Fruit fly (Drosophila melanogaster): Measurements from ENCODE around the gene slgA.

slgA gene

dm6 chrX:21367363-21368072, 6.3 kb upstream of the slgA start (continued):
- peak; percentile 98 for TF ChIP-seq CG18619 (GFP tag; optimal IDR thresholded peaks at IDR 0.05)
- TF ChIP-seq ash1 (GFP tag; optimal IDR thresholded peaks at IDR 0.05) = peak; percentile 49
- TF ChIP-seq wek (GFP tag; optimal IDR thresholded peaks at IDR 0.05) = peak; percentile 84
- peak; percentile 99 for TF ChIP-seq CG12659 (GFP tag; optimal IDR thresholded peaks at IDR 0.05)
- peak; percentile 78 for TF ChIP-seq CG10321 (GFP tag; IDR thresholded peaks at IDR 0.05)
- TF ChIP-seq Ets65A (GFP tag) = peak; percentile 99
- TF ChIP-seq dpn (GFP tag; optimal IDR thresholded peaks at IDR 0.05) = peak; percentile 97 to 98
- peak; percentile 98 for TF ChIP-seq grau (tag; optimal IDR thresholded peaks at IDR 0.05)
- peak; percentile 91 for TF ChIP-seq CG10462 (GFP tag; optimal IDR thresholded peaks at IDR 0.05)
- peak; percentile 98 for TF ChIP-seq az2 (GFP tag; optimal IDR thresholded peaks at IDR 0.05)
- TF ChIP-seq Hmr (GFP tag; optimal IDR thresholded peaks at IDR 0.05) = peak; percentile 98
- TF ChIP-seq CG12769 (tag; optimal IDR thresholded peaks at IDR 0.05) = peak; percentile 95
- TF ChIP-seq slp2 (GFP tag; optimal IDR thresholded peaks at IDR 0.05) = peak; percentile 94
- peak; percentile 93 to 98 for TF ChIP-seq Pdp1 (GFP tag; optimal IDR thresholded peaks at IDR 0.05)
- TF ChIP-seq schlank (tag; optimal IDR thresholded peaks at IDR 0.05) = peak; percentile 98
- TF ChIP-seq CG10274 (GFP tag; optimal IDR thresholded peaks at IDR 0.05) = peak; percentile 93
- peak; percentile 59 for TF ChIP-seq CG14965 (GFP tag; optimal IDR thresholded peaks at IDR 0.05; ENCODE audit: borderline replicate concordance)
- TF ChIP-seq CG2120 (GFP tag; optimal IDR thresholded peaks at IDR 0.05) = peak; percentile 99
- TF ChIP-seq CG4730 (GFP tag; IDR thresholded peaks at IDR 0.05) = peak; percentile 93
- peak; percentile 94 for TF ChIP-seq Lhr (GFP tag; optimal IDR thresholded peaks at IDR 0.05)
- peak; percentile 94 for TF ChIP-seq dmrt11E (tag; optimal IDR thresholded peaks at IDR 0.05)
- TF ChIP-seq gro (GFP tag; optimal IDR thresholded peaks at IDR 0.05) = peak; percentile 95
- peak; percentile 89 for TF ChIP-seq C15 (GFP tag; IDR thresholded peaks at IDR 0.05)
- peak; percentile 97 for TF ChIP-seq sug (tag; optimal IDR thresholded peaks at IDR 0.05)
- TF ChIP-seq yki (optimal IDR thresholded peaks at IDR 0.05) = no peak
- TF ChIP-seq cas (GFP tag; IDR thresholded peaks at IDR 0.05) = peak; percentile 90
- TF ChIP-seq CHES-1-like (GFP tag; optimal IDR thresholded peaks at IDR 0.05) = peak; percentile 93
- peak; percentile 93 for TF ChIP-seq trem (tag; optimal IDR thresholded peaks at IDR 0.05)
- peak; percentile 94 for TF ChIP-seq wdn (GFP tag; IDR thresholded peaks at IDR 0.05)
- peak; percentile 85 for TF ChIP-seq CG15073 (GFP tag; optimal IDR thresholded peaks at IDR 0.05)
- peak; percentile 67; the same call in 2 of the 3 replicates for TF ChIP-seq z (GFP tag; IDR thresholded peaks at IDR 0.05)
- peak; percentile 89 for TF ChIP-seq CG13123 (GFP tag; optimal IDR thresholded peaks at IDR 0.05)
- peak; percentile 98 for TF ChIP-seq B-H2 (GFP tag; optimal IDR thresholded peaks at IDR 0.05)
- TF ChIP-seq CG6272 (GFP tag; IDR thresholded peaks at IDR 0.05) = peak; percentile 93
- TF ChIP-seq Sry-β (GFP tag; optimal IDR thresholded peaks at IDR 0.05) = peak; percentile 62
- peak; percentile 99 for TF ChIP-seq CG2678 (tag; optimal IDR thresholded peaks at IDR 0.05)
- peak; percentile 96 for TF ChIP-seq Aef1 (GFP tag; IDR thresholded peaks at IDR 0.05)
- peak; percentile 97 for TF ChIP-seq CG17385 (GFP tag; optimal IDR thresholded peaks at IDR 0.05)
- TF ChIP-seq TFAM (GFP tag; optimal IDR thresholded peaks at IDR 0.05) = peak; percentile 77
- peak; percentile 95 for TF ChIP-seq pb (GFP tag; optimal IDR thresholded peaks at IDR 0.05)
- TF ChIP-seq Kr (GFP tag; optimal IDR thresholded peaks at IDR 0.05) = no peak

All from whole organism, embryonic.